Fruit fly (Drosophila melanogaster): ENCODE results near the gene Cp15.
A peak's percentile ranks its signal among the peaks of the same experiment; 100 is the strongest.

Cp15 gene

DNA sequence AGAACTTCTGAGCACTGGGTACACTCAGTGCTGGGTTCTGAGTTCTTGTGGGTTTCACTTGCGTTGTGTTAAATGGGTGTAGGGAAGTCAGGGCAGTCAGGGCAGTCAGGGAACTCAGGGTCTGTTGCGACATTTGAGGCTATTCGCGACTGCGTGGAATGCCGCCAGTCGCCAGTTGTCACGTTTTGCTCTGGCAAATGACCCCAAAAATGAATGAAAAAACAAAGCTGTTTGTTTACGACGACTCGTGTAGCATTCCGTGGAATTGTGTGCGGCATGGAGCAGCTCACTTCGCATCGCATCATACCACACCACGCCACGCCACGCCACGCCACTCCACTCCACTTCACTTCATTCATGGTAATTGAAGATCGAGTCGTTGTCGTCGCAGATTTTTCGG is 47.0 kb upstream of the Cp15 start (continued):
- no peak for TF ChIP-seq tna (GFP tag; IDR thresholded peaks at IDR 0.05; ENCODE audit: partially characterized antibody)
- TF ChIP-seq zf30C (GFP tag; optimal IDR thresholded peaks at IDR 0.05), result no peak
- TF ChIP-seq fu2 (GFP tag; optimal IDR thresholded peaks at IDR 0.05), result no peak
- TF ChIP-seq tio (GFP tag; optimal IDR thresholded peaks at IDR 0.05), result no peak
- no peak for TF ChIP-seq CG10543 (GFP tag; optimal IDR thresholded peaks at IDR 0.05)
- peak; percentile 9 for TF ChIP-seq Med (GFP tag)
- TF ChIP-seq CG11504 (tag; optimal IDR thresholded peaks at IDR 0.05), result no peak
- TF ChIP-seq cas (GFP tag; IDR thresholded peaks at IDR 0.05), result no peak
- no peak for TF ChIP-seq Eip74EF (GFP tag; optimal IDR thresholded peaks at IDR 0.05)
- TF ChIP-seq CG10267 (tag; optimal IDR thresholded peaks at IDR 0.05), result no peak
- TF ChIP-seq CG3163 (GFP tag; optimal IDR thresholded peaks at IDR 0.05), result no peak
- peak; percentile 39; the same call in 1 of the 3 replicates for TF ChIP-seq CG6175 (GFP tag; IDR thresholded peaks at IDR 0.05)
- TF ChIP-seq disco-r (GFP tag; optimal IDR thresholded peaks at IDR 0.05), result no peak
- no peak for TF ChIP-seq fd102C (GFP tag; optimal IDR thresholded peaks at IDR 0.05)
- TF ChIP-seq CG9609 (GFP tag; optimal IDR thresholded peaks at IDR 0.05), result no peak
- no peak for TF ChIP-seq dati (GFP tag; IDR thresholded peaks at IDR 0.05)
- no peak for TF ChIP-seq E2f1 (GFP tag; IDR thresholded peaks at IDR 0.05)
- TF ChIP-seq CG17359 (tag; optimal IDR thresholded peaks at IDR 0.05), result no peak
- no peak for TF ChIP-seq CG7556 (GFP tag; optimal IDR thresholded peaks at IDR 0.05)
- no peak for TF ChIP-seq CG32532 (GFP tag; IDR thresholded peaks at IDR 0.05)
- no peak for TF ChIP-seq usp (GFP tag; optimal IDR thresholded peaks at IDR 0.05)
- TF ChIP-seq pzg (GFP tag; optimal IDR thresholded peaks at IDR 0.05), result no peak
- no peak for TF ChIP-seq Max (GFP tag; optimal IDR thresholded peaks at IDR 0.05)
- TF ChIP-seq Asciz (GFP tag; optimal IDR thresholded peaks at IDR 0.05), result no peak
- no peak for TF ChIP-seq jumu (GFP tag; optimal IDR thresholded peaks at IDR 0.05)
- TF ChIP-seq crc (GFP tag; optimal IDR thresholded peaks at IDR 0.05), result no peak
- no peak for TF ChIP-seq CG12219 (GFP tag; optimal IDR thresholded peaks at IDR 0.05)
- no peak for TF ChIP-seq CG17385 (GFP tag; optimal IDR thresholded peaks at IDR 0.05)
- no peak for TF ChIP-seq cad (GFP tag; optimal IDR thresholded peaks at IDR 0.05)
- no peak for TF ChIP-seq bcd (GFP tag; optimal IDR thresholded peaks at IDR 0.05)
- no peak for TF ChIP-seq otp (GFP tag; IDR thresholded peaks at IDR 0.05)
- TF ChIP-seq dimm (GFP tag; IDR thresholded peaks at IDR 0.05), result no peak
- no peak for TF ChIP-seq gsb (GFP tag; IDR thresholded peaks at IDR 0.05)

DNA sequence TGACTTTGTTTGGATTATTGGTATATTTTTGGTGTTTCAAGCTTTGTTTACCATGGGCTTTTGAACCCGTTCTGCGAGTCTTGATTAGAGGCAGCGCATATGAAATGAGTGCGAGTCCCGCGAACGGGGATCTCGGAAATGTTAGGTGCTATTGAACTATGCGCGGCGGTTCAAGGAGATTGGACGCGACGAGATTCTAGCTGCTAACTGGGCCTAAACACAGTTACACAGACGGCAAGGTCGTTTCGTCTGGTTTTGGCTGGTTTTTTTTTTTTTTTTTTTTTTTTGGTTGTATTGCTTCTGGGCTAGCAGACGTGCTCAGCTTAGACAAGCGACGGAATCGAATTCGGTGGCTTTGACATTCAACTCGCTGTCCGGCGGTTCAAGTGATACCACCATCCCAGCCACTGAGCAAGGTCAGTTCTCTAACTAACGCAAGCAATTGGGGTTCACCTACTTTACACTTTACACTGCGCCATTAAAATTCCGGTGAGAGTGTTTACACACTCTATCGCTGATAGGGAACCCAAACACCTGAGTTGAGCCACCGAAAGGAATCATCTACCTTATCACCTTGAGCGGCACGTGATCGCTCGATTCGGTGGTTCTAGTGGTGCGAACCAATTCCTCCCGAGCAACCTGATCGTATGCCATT is 46.3 kb upstream of the Cp15 start:
- TF ChIP-seq CG32772 (GFP tag; IDR thresholded peaks at IDR 0.05) (no peak), Gug (GFP tag; IDR thresholded peaks at IDR 0.05) (no peak), ac (GFP tag; optimal IDR thresholded peaks at IDR 0.05) (no peak), Hr78 (GFP tag; optimal IDR thresholded peaks at IDR 0.05) (peak in 1 of 2 experiments; percentile 6), cwo (GFP tag; optimal IDR thresholded peaks at IDR 0.05) (peak; percentile 49), CG12769 (tag; optimal IDR thresholded peaks at IDR 0.05) (peak; percentile 11), vvl (GFP tag; IDR thresholded peaks at IDR 0.05) (peak; percentile 47; the same call in 1 of the 2 replicates), D (optimal IDR thresholded peaks at IDR 0.05) (no peak), D (GFP tag; optimal IDR thresholded peaks at IDR 0.05) (no peak), sd (tag; optimal IDR thresholded peaks at IDR 0.05) (peak; percentile 64), CG15601 (tag; optimal IDR thresholded peaks at IDR 0.05) (no peak), CG13624 (GFP tag; optimal IDR thresholded peaks at IDR 0.05) (no peak), gem (tag; optimal IDR thresholded peaks at IDR 0.05) (peak; percentile 49), CG18262 (tag; optimal IDR thresholded peaks at IDR 0.05) (no peak), ftz-f1 (GFP tag; optimal IDR thresholded peaks at IDR 0.05) (peak; percentile 82), CG10565 (GFP tag; optimal IDR thresholded peaks at IDR 0.05) (no peak), Bgb (GFP tag; IDR thresholded peaks at IDR 0.05; ENCODE audit: partially characterized antibody) (no peak), sqz (GFP tag; optimal IDR thresholded peaks at IDR 0.05) (peak; percentile 14), CG11695 (GFP tag; IDR thresholded peaks at IDR 0.05) (no peak), Sin3A (optimal IDR thresholded peaks at IDR 0.05) (no peak)

All from whole organism, embryonic.